Worm (Caenorhabditis elegans) whole organism, L3 larva: ENCODE measurements around the gene ZK1098.6.

Experiments
- ceh-82 ChIP-seq: fragments of 150-350 bp; optimal IDR thresholded peaks from 2 replicates; lab custom pipeline; 2014; ENCODE audit warnings: missing biosample characterization, missing genetic modification characterization
- elt-3 ChIP-seq, 3 experiments: fragments of 150-350 bp in 1 of 3; sonication (generic microtip) in 2 of 3; optimal IDR thresholded peaks; 2 replicates in 2 of 3; 4 replicates in 1 of 3; lab custom pipeline; 2014 to 2017; ENCODE audit warnings: missing biosample characterization in 3 of 3, missing genetic modification characterization in 3 of 3
- fos-1 ChIP-seq: fragments of 150-350 bp; optimal IDR thresholded peaks from 2 replicates; lab custom pipeline; 2014; ENCODE audit warnings: missing biosample characterization, missing genetic modification characterization
- nfya-1 ChIP-seq: sonication (generic microtip); optimal IDR thresholded peaks from 2 replicates; lab custom pipeline; 2017; ENCODE audit warnings: missing genetic modification characterization, mild to moderate bottlenecking, missing compliant biosample characterization, antibody characterized with exemption, moderate library complexity; ENCODE audit not compliant: insufficient read depth
- nhr-77 ChIP-seq: fragments of 150-350 bp; optimal IDR thresholded peaks from 2 replicates; lab custom pipeline; 2014; ENCODE audit warnings: missing biosample characterization, missing genetic modification characterization
- ztf-11 ChIP-seq: fragments of 150-350 bp; optimal IDR thresholded peaks from 2 replicates; lab custom pipeline; 2014; ENCODE audit warnings: missing biosample characterization, missing genetic modification characterization

- TF ChIP-seq nhr-77 (tag; lab: Kevin White, UChicago) (no peak), ztf-11 (tag; lab: Kevin White, UChicago) (no peak), fos-1 (no peak), elt-3 (tag; optimal IDR thresholded peaks at IDR 0.05; lab: Kevin White, UChicago) (no peak), ceh-82 (tag; lab: Kevin White, UChicago) (no peak), nfya-1 (tag; lab: Kevin White, UChicago) (no peak)
These were observed 13.9 kb upstream of the ZK1098.6 start for ce11 chrIII:9513006-9513405.
